Worm (Caenorhabditis elegans) whole organism, L2 larva: ENCODE results near the gene lron-2.

ENCODE experiments used
- C34F6.9 ChIP-seq: fragments of 150-350 bp; optimal IDR thresholded peaks from 2 replicates; lab custom pipeline; 2014; ENCODE audit warnings: missing biosample characterization, missing genetic modification characterization
- F13H6.1 ChIP-seq: sonication (generic microtip); optimal IDR thresholded peaks from 2 replicates; lab custom pipeline; 2016; ENCODE audit warnings: missing genetic modification characterization, missing compliant biosample characterization
- R02D3.7 ChIP-seq: fragments of 150-350 bp; optimal IDR thresholded peaks from 2 replicates; lab custom pipeline; 2014; ENCODE audit warnings: missing biosample characterization, missing genetic modification characterization
- Y55F3AM.14 ChIP-seq: fragments of 200-800 bp; sonication (Bioruptor generic); optimal IDR thresholded peaks from 2 replicates; lab custom pipeline; 2018; ENCODE audit warnings: mild to moderate bottlenecking, missing genetic modification characterization, missing compliant biosample characterization
- ZK546.5 ChIP-seq: sonication (generic microtip); optimal IDR thresholded peaks from 2 replicates; lab custom pipeline; 2017; ENCODE audit warnings: missing biosample characterization, missing genetic modification characterization
- alr-1 ChIP-seq: fragments of 150-350 bp; optimal IDR thresholded peaks from 2 replicates; lab custom pipeline; 2014; ENCODE audit warnings: missing biosample characterization, missing genetic modification characterization
- aly-2 ChIP-seq: fragments of 150-350 bp; optimal IDR thresholded peaks from 2 replicates; lab custom pipeline; 2014; ENCODE audit warnings: missing biosample characterization, missing genetic modification characterization
- ama-1 ChIP-seq: fragments of 150-350 bp; optimal IDR thresholded peaks from 2 replicates; lab custom pipeline; 2018; ENCODE audit warnings: inconsistent platforms
- ceh-16 ChIP-seq: fragments of 150-350 bp; optimal IDR thresholded peaks from 2 replicates; lab custom pipeline; 2014; ENCODE audit warnings: missing biosample characterization, missing genetic modification characterization
- ceh-82 ChIP-seq: fragments of 150-350 bp; optimal IDR thresholded peaks from 2 replicates; lab custom pipeline; 2014; ENCODE audit warnings: missing biosample characterization, missing genetic modification characterization
- egl-27 ChIP-seq: sonication (generic microtip); optimal IDR thresholded peaks from 3 replicates; lab custom pipeline; 2017; ENCODE audit warnings: missing biosample characterization, missing genetic modification reagents, missing genetic modification characterization
- elt-1 ChIP-seq: fragments of 150-350 bp; optimal IDR thresholded peaks from 2 replicates; lab custom pipeline; 2014; ENCODE audit warnings: missing biosample characterization, missing genetic modification characterization
- elt-3 ChIP-seq: sonication (generic microtip); optimal IDR thresholded peaks from 2 replicates; lab custom pipeline; 2017; ENCODE audit warnings: missing biosample characterization, missing genetic modification characterization
- fos-1 ChIP-seq: fragments of 150-350 bp; optimal IDR thresholded peaks from 2 replicates; lab custom pipeline; 2014; ENCODE audit warnings: missing biosample characterization, missing genetic modification characterization
- gmeb-1 ChIP-seq: fragments of 150-350 bp; optimal IDR thresholded peaks from 2 replicates; lab custom pipeline; 2014; ENCODE audit warnings: missing biosample characterization, missing genetic modification characterization
- lin-11 ChIP-seq: fragments of 150-350 bp; sonication (generic microtip); optimal IDR thresholded peaks from 2 replicates; lab custom pipeline; 2014; ENCODE audit warnings: missing biosample characterization, missing genetic modification characterization, inconsistent platforms, mixed read lengths
- lin-13 ChIP-seq: fragments of 150-350 bp; optimal IDR thresholded peaks from 2 replicates; lab custom pipeline; 2014; ENCODE audit warnings: missing biosample characterization, missing genetic modification reagents, missing genetic modification characterization
- lin-39 ChIP-seq: fragments of 150-350 bp; optimal IDR thresholded peaks from 2 replicates; lab custom pipeline; 2014; ENCODE audit warnings: missing biosample characterization, missing genetic modification reagents, missing genetic modification characterization
- mab-5 ChIP-seq: fragments of 150-350 bp; optimal IDR thresholded peaks from 2 replicates; lab custom pipeline; 2014; ENCODE audit warnings: missing biosample characterization, missing genetic modification characterization
- mbf-1 ChIP-seq: sonication (generic microtip); optimal IDR thresholded peaks from 2 replicates; lab custom pipeline; 2017; ENCODE audit warnings: missing biosample characterization, missing genetic modification characterization
- mdl-1 ChIP-seq, 2 experiments: fragments of 150-350 bp in 1 of 2; sonication (generic microtip) in 1 of 2; optimal IDR thresholded peaks; 2 replicates each; lab custom pipeline; 2017; ENCODE audit warnings: missing biosample characterization in 2 of 2, missing genetic modification characterization in 2 of 2
- nhr-10 ChIP-seq: sonication (generic microtip); optimal IDR thresholded peaks from 2 replicates; lab custom pipeline; 2017; ENCODE audit warnings: missing biosample characterization, missing genetic modification characterization
- nhr-11 ChIP-seq: fragments of 150-350 bp; optimal IDR thresholded peaks from 2 replicates; lab custom pipeline; 2014; ENCODE audit warnings: missing biosample characterization, missing genetic modification characterization
- nhr-12 ChIP-seq: fragments of 150-350 bp; optimal IDR thresholded peaks from 2 replicates; lab custom pipeline; 2014; ENCODE audit warnings: missing biosample characterization, missing genetic modification characterization
- nhr-129 ChIP-seq: fragments of 150-350 bp; optimal IDR thresholded peaks from 2 replicates; lab custom pipeline; 2014; ENCODE audit warnings: missing biosample characterization, missing genetic modification characterization
- nhr-21 ChIP-seq: fragments of 150-350 bp; optimal IDR thresholded peaks from 2 replicates; lab custom pipeline; 2014; ENCODE audit warnings: missing biosample characterization, missing genetic modification characterization
- nhr-23 ChIP-seq: fragments of 150-350 bp; optimal IDR thresholded peaks from 2 replicates; lab custom pipeline; 2014; ENCODE audit warnings: missing biosample characterization, missing genetic modification reagents, missing genetic modification characterization
- nhr-237 ChIP-seq: fragments of 150-350 bp; optimal IDR thresholded peaks from 2 replicates; lab custom pipeline; 2014; ENCODE audit warnings: missing biosample characterization, missing genetic modification characterization
- nhr-25 ChIP-seq: fragments of 150-350 bp; sonication (generic microtip); optimal IDR thresholded peaks from 3 replicates; lab custom pipeline; 2014; ENCODE audit warnings: missing biosample characterization, missing genetic modification characterization
- nhr-6 ChIP-seq: fragments of 150-350 bp; optimal IDR thresholded peaks from 2 replicates; lab custom pipeline; 2014; ENCODE audit warnings: missing biosample characterization, missing genetic modification characterization
- nhr-77 ChIP-seq: fragments of 150-350 bp; optimal IDR thresholded peaks from 2 replicates; lab custom pipeline; 2014; ENCODE audit warnings: missing biosample characterization, missing genetic modification characterization
- peb-1 ChIP-seq: fragments of 150-350 bp; optimal IDR thresholded peaks from 2 replicates; lab custom pipeline; 2014; ENCODE audit warnings: missing biosample characterization, missing genetic modification characterization
- sem-4 ChIP-seq: fragments of 150-350 bp; optimal IDR thresholded peaks from 2 replicates; lab custom pipeline; 2014; ENCODE audit warnings: missing biosample characterization, missing genetic modification reagents, missing genetic modification characterization
- skn-1 ChIP-seq: sonication (generic microtip); optimal IDR thresholded peaks from 2 replicates; lab custom pipeline; 2017; ENCODE audit warnings: missing biosample characterization, missing genetic modification characterization
- sma-3 ChIP-seq: sonication (generic microtip); optimal IDR thresholded peaks from 2 replicates; lab custom pipeline; 2016; ENCODE audit warnings: missing genetic modification reagents, missing genetic modification characterization, missing compliant biosample characterization
- sma-9 ChIP-seq, 2 experiments: fragments of 150-350 bp in 1 of 2; sonication (generic microtip) in 1 of 2; optimal IDR thresholded peaks; 2 replicates each; lab custom pipeline; 2014 to 2016; ENCODE audit warnings: missing genetic modification characterization in 2 of 2, mild to moderate bottlenecking in 1 of 2, missing biosample characterization in 1 of 2, missing compliant biosample characterization in 1 of 2, missing genetic modification reagents in 1 of 2, moderate library complexity in 1 of 2
- snpc-4 ChIP-seq: fragments of 150-350 bp; optimal IDR thresholded peaks from 2 replicates; lab custom pipeline; 2014; ENCODE audit warnings: missing biosample characterization, missing genetic modification characterization
- unc-39 ChIP-seq: fragments of 150-350 bp; optimal IDR thresholded peaks from 2 replicates; lab custom pipeline; 2014; ENCODE audit warnings: missing biosample characterization, missing genetic modification characterization
- unc-55 ChIP-seq: fragments of 150-350 bp; sonication (generic microtip); optimal IDR thresholded peaks from 3 replicates; lab custom pipeline; 2014; ENCODE audit warnings: missing biosample characterization, missing genetic modification reagents, missing genetic modification characterization
- unc-62 ChIP-seq: fragments of 150-350 bp; optimal IDR thresholded peaks from 2 replicates; lab custom pipeline; 2014; ENCODE audit warnings: missing biosample characterization, missing genetic modification reagents, missing genetic modification characterization
- zag-1 ChIP-seq: fragments of 150-350 bp; optimal IDR thresholded peaks from 2 replicates; lab custom pipeline; 2014; ENCODE audit warnings: missing biosample characterization, missing genetic modification characterization
- ztf-1 ChIP-seq: fragments of 200-800 bp; sonication (Bioruptor generic); conservative IDR thresholded peaks from 2 replicates; pipeline ENCODE4 v1.3.6; 2022; ENCODE audit warnings: missing genetic modification characterization, missing compliant biosample characterization
- ztf-11 ChIP-seq: sonication (generic microtip); optimal IDR thresholded peaks from 2 replicates; lab custom pipeline; 2017; ENCODE audit warnings: missing biosample characterization, missing genetic modification characterization
- ztf-4 ChIP-seq: fragments of 150-350 bp; optimal IDR thresholded peaks from 2 replicates; lab custom pipeline; 2014; ENCODE audit warnings: missing biosample characterization, missing genetic modification characterization

The lron-2 gene

DNA sequence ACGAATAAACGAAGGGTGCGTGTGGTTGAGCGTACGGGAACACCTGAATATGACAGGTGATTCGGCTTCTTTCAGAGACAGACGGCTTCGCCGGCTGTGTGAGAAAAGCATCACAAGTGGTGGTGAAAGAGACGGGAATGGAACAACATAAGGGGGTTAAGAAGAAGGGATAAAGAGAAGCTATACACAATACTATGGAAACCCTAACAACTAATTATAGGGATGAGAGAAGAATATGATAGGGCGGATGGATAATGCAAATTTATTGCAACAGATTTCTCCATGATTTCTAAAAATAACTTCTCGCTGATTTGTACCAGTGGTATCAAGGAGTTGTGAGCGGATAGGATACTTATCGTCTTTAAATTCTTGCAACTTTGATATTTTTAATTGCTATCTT, 5.2 kb downstream of the lron-2 start, which contains the start of gene hlh-10:
hlh-10 (minus strand) TSS at position 101 of the 400 bp plus-strand sequence.
- no peak for TF ChIP-seq nhr-237
- no peak for TF ChIP-seq unc-55
- no peak for TF ChIP-seq nhr-77 (tag; lab: Kevin White, UChicago)
- TF ChIP-seq mdl-1 (tag; optimal IDR thresholded peaks at IDR 0.05; lab: Kevin White, UChicago) = no peak
- no peak for TF ChIP-seq mab-5 (tag; lab: Kevin White, UChicago)
- no peak for TF ChIP-seq Y55F3AM.14 (GFP tag; lab: Kevin White, UChicago)
- no peak for TF ChIP-seq ceh-82
- no peak for TF ChIP-seq unc-39 (tag; lab: Kevin White, UChicago)
- no peak for TF ChIP-seq zag-1 (tag; lab: Kevin White, UChicago)
- no peak for TF ChIP-seq ztf-11 (tag; lab: Kevin White, UChicago)
- TF ChIP-seq gmeb-1 (tag; lab: Kevin White, UChicago) = no peak
- TF ChIP-seq unc-62 = no peak
- TF ChIP-seq aly-2 (tag; lab: Kevin White, UChicago) = no peak
- TF ChIP-seq elt-3 (tag; lab: Kevin White, UChicago) = no peak
- no peak for TF ChIP-seq R02D3.7 (tag; lab: Kevin White, UChicago)

DNA sequence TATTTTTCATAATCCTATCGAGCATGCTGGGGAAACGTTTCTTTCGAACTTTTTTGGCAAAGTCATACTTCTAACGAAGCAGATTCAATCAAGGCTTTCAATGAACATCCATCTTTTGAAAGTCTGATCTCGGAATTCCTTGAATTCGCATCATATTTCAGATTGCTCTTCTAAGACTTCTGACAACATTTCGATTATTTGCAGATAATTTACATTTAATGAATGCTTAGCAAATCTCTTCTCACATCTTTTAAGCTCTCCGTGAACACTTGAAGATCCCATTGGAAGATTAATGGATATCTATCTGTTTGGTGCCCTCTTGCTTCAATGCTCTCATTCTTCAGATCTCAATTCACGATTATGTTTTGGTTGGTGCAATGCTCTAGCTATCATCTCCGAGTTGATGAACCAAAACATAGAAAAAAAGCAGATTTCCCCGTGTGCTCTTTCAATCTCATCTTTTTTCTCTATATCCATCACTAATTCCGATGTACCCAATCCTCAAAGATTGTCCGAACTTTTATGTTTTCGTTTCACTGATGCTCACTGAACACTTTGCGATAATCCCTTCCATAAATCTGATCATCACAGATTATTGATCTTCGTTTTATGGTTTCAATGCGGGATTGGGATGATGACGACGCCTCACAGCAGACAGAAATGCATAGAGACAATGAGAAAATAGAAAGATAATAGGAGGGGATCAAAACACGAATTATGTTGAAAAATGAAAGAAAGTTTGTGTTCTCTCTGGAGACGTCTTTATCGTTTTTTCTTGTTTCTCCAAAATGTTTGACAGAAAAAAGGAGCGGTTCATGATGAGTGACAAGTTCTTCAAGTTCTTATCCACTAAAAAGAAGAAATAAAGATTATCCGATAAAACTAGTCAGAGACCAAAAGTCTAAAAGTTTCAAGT, 13.0 kb downstream of the lron-2 start:
- TF ChIP-seq F13H6.1 (tag; lab: Kevin White, UChicago) = no peak
- no peak for TF ChIP-seq zag-1 (tag; lab: Kevin White, UChicago)
- TF ChIP-seq gmeb-1 (tag; lab: Kevin White, UChicago) = no peak
- TF ChIP-seq lin-11 (tag; lab: Kevin White, UChicago) = no peak
- TF ChIP-seq lin-13 (GFP tag; lab: Kevin White, UChicago) = no peak
- no peak for TF ChIP-seq mbf-1
- no peak for TF ChIP-seq snpc-4 (tag; lab: Kevin White, UChicago)
- peak in 1 of 2 experiments; percentile 2 for TF ChIP-seq mdl-1 (tag; optimal IDR thresholded peaks at IDR 0.05; lab: Kevin White, UChicago)
- TF ChIP-seq mab-5 (tag; lab: Kevin White, UChicago) = peak; percentile 27
- TF ChIP-seq nhr-23 (tag; lab: Kevin White, UChicago) = peak; percentile 69
- TF ChIP-seq elt-1 = peak; percentile 15
- TF ChIP-seq nhr-21 (tag; lab: Kevin White, UChicago) = peak; percentile 35
- TF ChIP-seq nhr-12 (tag; lab: Kevin White, UChicago) = no peak
- no peak for TF ChIP-seq nhr-25 (tag; lab: Kevin White, UChicago)
- no peak for TF ChIP-seq C34F6.9 (tag; lab: Kevin White, UChicago)
- TF ChIP-seq ceh-82 = no peak
- peak; percentile 36 for TF ChIP-seq sma-3
- peak; percentile 22 for TF ChIP-seq nhr-129 (tag; lab: Kevin White, UChicago)
- TF ChIP-seq sma-9 (GFP tag; optimal IDR thresholded peaks at IDR 0.05; lab: Kevin White, UChicago) = peak; percentile 69
- no peak for TF ChIP-seq sma-9 (tag; optimal IDR thresholded peaks at IDR 0.05; lab: Kevin White, UChicago)
- peak; percentile 17 for TF ChIP-seq nhr-6 (tag; lab: Kevin White, UChicago)

ce11 chrV:9273587-9273986, 13.8 kb downstream of the lron-2 start:
- peak; percentile 52 for TF ChIP-seq fos-1 (tag; lab: Kevin White, UChicago)
- TF ChIP-seq nhr-237 = no peak
- TF ChIP-seq unc-62 = no peak
- TF ChIP-seq R02D3.7 (tag; lab: Kevin White, UChicago) = no peak
- peak; percentile 7 for TF ChIP-seq egl-27
- TF ChIP-seq lin-11 (tag; lab: Kevin White, UChicago) = peak; percentile 17
- peak; percentile 90 for TF ChIP-seq F13H6.1 (tag; lab: Kevin White, UChicago)
- TF ChIP-seq lin-13 (GFP tag; lab: Kevin White, UChicago) = peak; percentile 70
- peak; percentile 76 for TF ChIP-seq mab-5 (tag; lab: Kevin White, UChicago)
- peak; percentile 25 for TF ChIP-seq ztf-4 (tag; lab: Kevin White, UChicago)
- no peak for TF ChIP-seq ztf-11 (tag; lab: Kevin White, UChicago)
- peak; percentile 66 for TF ChIP-seq ceh-82
- TF ChIP-seq mdl-1 (tag; optimal IDR thresholded peaks at IDR 0.05; lab: Kevin White, UChicago) = peak; percentile 55 to 91
- TF ChIP-seq sma-3 = no peak
- TF ChIP-seq nhr-11 = no peak
- TF ChIP-seq sem-4 (tag; lab: Kevin White, UChicago) = peak; percentile 86
- TF ChIP-seq ceh-16 (tag; lab: Kevin White, UChicago) = no peak
- TF ChIP-seq nhr-77 (tag; lab: Kevin White, UChicago) = no peak
- TF ChIP-seq nhr-23 (tag; lab: Kevin White, UChicago) = no peak
- TF ChIP-seq nhr-21 (tag; lab: Kevin White, UChicago) = peak; percentile 17
- no peak for TF ChIP-seq ztf-1
- TF ChIP-seq ZK546.5 (tag; lab: Kevin White, UChicago) = no peak
- TF ChIP-seq elt-3 (tag; lab: Kevin White, UChicago) = no peak
- TF ChIP-seq Y55F3AM.14 (GFP tag; lab: Kevin White, UChicago) = peak; percentile 56
- no peak for TF ChIP-seq skn-1 (tag; lab: Kevin White, UChicago)
- no peak for TF ChIP-seq elt-1
- TF ChIP-seq nhr-6 (tag; lab: Kevin White, UChicago) = peak; percentile 81
- TF ChIP-seq alr-1 (tag; lab: Kevin White, UChicago) = no peak
- TF ChIP-seq lin-39 = no peak
- TF ChIP-seq ama-1 (lab: Kevin White, UChicago) = no peak
- peak; percentile 93 for TF ChIP-seq unc-55
- no peak for TF ChIP-seq peb-1 (tag; lab: Kevin White, UChicago)
- TF ChIP-seq aly-2 (tag; lab: Kevin White, UChicago) = no peak
- TF ChIP-seq C34F6.9 (tag; lab: Kevin White, UChicago) = peak; percentile 74
- peak; percentile 87 for TF ChIP-seq nhr-129 (tag; lab: Kevin White, UChicago)
- no peak for TF ChIP-seq nhr-10
- TF ChIP-seq zag-1 (tag; lab: Kevin White, UChicago) = peak; percentile 86
